Fruit fly (Drosophila melanogaster) whole organism, wandering third instar larva: Measurements from ENCODE around the gene CG43089.

Experiments
- CG32264 ChIP-seq: fragments of 200-800 bp; sonication (Bioruptor generic); optimal IDR thresholded peaks from 2 replicates; lab custom pipeline; 2016; ENCODE audit warnings: missing biosample characterization, missing genetic modification characterization
- CG9705 ChIP-seq: fragments of 200-800 bp; sonication (Bioruptor generic); optimal IDR thresholded peaks from 2 replicates; lab custom pipeline; 2018; ENCODE audit warnings: missing biosample characterization, mild to moderate bottlenecking, missing genetic modification characterization
- Dif ChIP-seq: fragments of 200-275, 200-300 bp; sonication (Bioruptor generic); optimal IDR thresholded peaks from 2 replicates; lab custom pipeline; 2018; ENCODE audit warnings: missing biosample characterization, missing genetic modification characterization; ENCODE audit not compliant: partially characterized antibody
- GATAd ChIP-seq: sonication (Bioruptor generic); optimal IDR thresholded peaks from 2 replicates; lab custom pipeline; 2016; ENCODE audit warnings: missing biosample characterization, missing genetic modification characterization
- Hnf4 ChIP-seq: fragments of 200-800 bp; sonication (Bioruptor generic); optimal IDR thresholded peaks from 2 replicates; lab custom pipeline; 2016; ENCODE audit warnings: missing biosample characterization, mild to moderate bottlenecking, missing genetic modification characterization
- Hr78 ChIP-seq: fragments of >200 bp; optimal IDR thresholded peaks from 2 replicates; lab custom pipeline; 2017; ENCODE audit warnings: missing biosample characterization, missing genetic modification characterization
- Hr83 ChIP-seq: fragments of 200-300 bp; sonication (Bioruptor generic); optimal IDR thresholded peaks from 2 replicates; lab custom pipeline; 2016; ENCODE audit warnings: missing biosample characterization, mild to moderate bottlenecking, missing genetic modification characterization, moderate library complexity; ENCODE audit not compliant: poor library complexity, severe bottlenecking
- Jra ChIP-seq: sonication (Bioruptor generic); optimal IDR thresholded peaks from 2 replicates; lab custom pipeline; 2016; ENCODE audit warnings: missing biosample characterization, missing genetic modification characterization
- Mio ChIP-seq: sonication (Bioruptor generic); optimal IDR thresholded peaks from 2 replicates; lab custom pipeline; 2016; ENCODE audit warnings: missing biosample characterization, missing genetic modification characterization
- Myc ChIP-seq: fragments of >200 bp; optimal IDR thresholded peaks from 2 replicates; lab custom pipeline; 2017
- N ChIP-seq: fragments of >200 bp; optimal IDR thresholded peaks from 2 replicates; lab custom pipeline; 2018; ENCODE audit warnings: missing biosample characterization, missing external identifiers, missing genetic modification characterization
- OdsH ChIP-seq: fragments of 200-800 bp; sonication (Bioruptor generic); optimal IDR thresholded peaks from 2 replicates; lab custom pipeline; 2016; ENCODE audit warnings: missing biosample characterization, mild to moderate bottlenecking, missing genetic modification characterization
- Rel ChIP-seq, 2 experiments: fragments of 200-800 bp; sonication (Bioruptor generic) in 1 of 2; optimal IDR thresholded peaks; 2 replicates in 1 of 2; 3 replicates in 1 of 2; lab custom pipeline; 2016 to 2019; ENCODE audit warnings: mild to moderate bottlenecking in 2 of 2, missing biosample characterization in 2 of 2, missing genetic modification characterization in 2 of 2, moderate library complexity in 1 of 2
- Sp1 ChIP-seq: fragments of 200-800 bp; sonication (Bioruptor generic); optimal IDR thresholded peaks from 3 replicates; lab custom pipeline; 2019; ENCODE audit warnings: missing biosample characterization, mild to moderate bottlenecking, missing genetic modification characterization, moderate library complexity
- Vsx2 ChIP-seq: fragments of 200-300, 225-300 bp; sonication (Bioruptor generic); optimal IDR thresholded peaks from 2 replicates; lab custom pipeline; 2018; ENCODE audit warnings: missing biosample characterization, missing genetic modification characterization; ENCODE audit not compliant: partially characterized antibody
- br ChIP-seq: fragments of 200-800 bp; sonication (Bioruptor generic); optimal IDR thresholded peaks from 2 replicates; lab custom pipeline; 2016; ENCODE audit warnings: missing biosample characterization, missing genetic modification characterization
- dl ChIP-seq, 2 experiments: fragments of 175-275, 200-275 bp in 1 of 2; fragments of 200-275 bp in 1 of 2; sonication (Bioruptor generic); optimal IDR thresholded peaks; lab custom pipeline; 2018; ENCODE audit warnings: mild to moderate bottlenecking in 2 of 2, missing biosample characterization in 2 of 2, missing genetic modification characterization in 2 of 2, moderate library complexity in 2 of 2; ENCODE audit not compliant: partially characterized antibody in 2 of 2, insufficient read depth in 1 of 2
- dmrt93B ChIP-seq: fragments of 200-800 bp; sonication (Bioruptor generic); optimal IDR thresholded peaks from 2 replicates; lab custom pipeline; 2018; ENCODE audit warnings: missing biosample characterization, mild to moderate bottlenecking, missing genetic modification characterization
- dsf ChIP-seq: sonication (Bioruptor generic); optimal IDR thresholded peaks from 2 replicates; lab custom pipeline; 2016; ENCODE audit warnings: missing biosample characterization, missing genetic modification characterization, borderline replicate concordance
- ey ChIP-seq: fragments of 200-800 bp; sonication (Bioruptor generic); optimal IDR thresholded peaks from 2 replicates; lab custom pipeline; 2016; ENCODE audit warnings: missing biosample characterization, missing genetic modification characterization
- foxo ChIP-seq, 2 experiments: fragments of 200-800 bp; sonication (Bioruptor generic); optimal IDR thresholded peaks; 2 replicates in 1 of 2; 3 replicates in 1 of 2; lab custom pipeline; 2016 to 2017; ENCODE audit warnings: missing biosample characterization in 2 of 2, missing genetic modification characterization in 2 of 2
- fru ChIP-seq: fragments of 200-800 bp; sonication (Bioruptor generic); optimal IDR thresholded peaks from 3 replicates; lab custom pipeline; 2016; ENCODE audit warnings: missing biosample characterization, mild to moderate bottlenecking, missing genetic modification characterization
- h ChIP-seq: fragments of 200-800 bp; sonication (Bioruptor generic); optimal IDR thresholded peaks from 3 replicates; lab custom pipeline; 2016; ENCODE audit warnings: missing biosample characterization, mild to moderate bottlenecking, missing genetic modification characterization
- jim ChIP-seq: fragments of 175-275, 200-325 bp; sonication (Bioruptor generic); optimal IDR thresholded peaks from 2 replicates; lab custom pipeline; 2016; ENCODE audit warnings: missing biosample characterization, mild to moderate bottlenecking, missing genetic modification characterization
- lola ChIP-seq: fragments of >200 bp; optimal IDR thresholded peaks from 2 replicates; lab custom pipeline; 2017; ENCODE audit warnings: missing biosample characterization, missing genetic modification characterization
- pan ChIP-seq: fragments of >200 bp; optimal IDR thresholded peaks from 2 replicates; lab custom pipeline; 2017
- psq ChIP-seq: fragments of 200-800 bp; sonication (Bioruptor generic); optimal IDR thresholded peaks from 3 replicates; lab custom pipeline; 2017; ENCODE audit warnings: missing biosample characterization, mild to moderate bottlenecking, missing genetic modification characterization, moderate library complexity
- rgr ChIP-seq: fragments of 200-800 bp; sonication (Bioruptor generic); optimal IDR thresholded peaks from 3 replicates; lab custom pipeline; 2016; ENCODE audit warnings: missing biosample characterization, mild to moderate bottlenecking, missing genetic modification characterization
- sage ChIP-seq: fragments of 200-800 bp; sonication (Bioruptor generic); optimal IDR thresholded peaks from 2 replicates; lab custom pipeline; 2016; ENCODE audit warnings: missing biosample characterization, mild to moderate bottlenecking, missing genetic modification characterization
- sv ChIP-seq: fragments of 200-800 bp; sonication (Bioruptor generic); optimal IDR thresholded peaks from 3 replicates; lab custom pipeline; 2016; ENCODE audit warnings: missing biosample characterization, missing genetic modification characterization
- tai ChIP-seq: sonication (Bioruptor generic); optimal IDR thresholded peaks from 2 replicates; lab custom pipeline; 2016; ENCODE audit warnings: missing biosample characterization, missing genetic modification characterization
- usp ChIP-seq: fragments of >200 bp; optimal IDR thresholded peaks from 2 replicates; lab custom pipeline; 2017; ENCODE audit warnings: missing biosample characterization, missing genetic modification characterization

The CG43089 gene

DNA sequence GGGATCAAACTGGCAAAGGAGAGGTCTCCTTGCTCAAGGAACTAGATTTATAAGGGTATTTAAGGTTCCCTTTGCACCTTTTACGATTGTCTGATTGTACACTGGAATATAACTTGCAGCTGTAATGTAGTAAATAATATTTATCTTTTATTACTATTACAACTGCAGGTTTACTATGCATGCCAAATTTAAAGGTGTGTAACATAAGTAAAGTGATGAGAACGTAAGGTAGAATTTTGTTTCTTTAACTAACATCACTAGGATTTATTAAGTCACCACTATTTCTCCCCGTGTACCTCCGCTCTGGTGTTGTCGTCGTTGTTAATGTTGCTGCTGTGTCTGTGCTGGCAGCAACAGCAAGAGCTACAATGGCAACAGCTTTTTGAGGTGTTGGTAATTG is 46.2 kb upstream of the CG43089 start:
- TF ChIP-seq Vsx2: no peak

DNA sequence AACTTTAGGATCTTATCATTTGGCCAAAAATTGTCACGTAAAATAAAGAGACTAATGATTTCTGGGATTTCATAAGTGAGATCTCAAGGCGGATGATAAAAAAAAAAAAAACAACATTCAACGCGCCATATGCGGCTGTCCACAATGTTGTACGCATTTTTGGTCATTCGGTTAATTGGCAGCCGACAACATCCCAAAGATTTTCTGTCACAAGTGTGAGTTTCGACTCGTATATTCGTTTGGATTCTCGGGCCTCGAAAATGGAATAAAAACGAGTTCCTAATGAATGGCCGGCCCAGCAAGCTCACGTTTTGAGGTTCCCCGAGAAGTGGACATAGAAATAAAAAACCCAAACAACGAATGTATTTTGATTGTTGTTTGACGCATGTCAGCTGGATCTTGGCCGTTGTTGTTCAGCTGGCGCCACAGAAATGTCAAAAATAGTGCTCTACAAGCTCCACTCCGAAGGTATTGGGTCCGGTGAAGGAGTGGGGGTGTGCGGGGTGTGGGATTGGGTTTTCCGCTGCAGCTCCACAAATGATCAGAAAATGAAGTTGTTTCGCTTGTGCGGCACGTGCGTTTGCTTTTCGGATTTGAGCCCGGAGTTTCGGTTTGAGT is 41.2 kb upstream of the CG43089 start:
- TF ChIP-seq tai (no peak), Rel (GFP tag; optimal IDR thresholded peaks at IDR 0.05; lab: Kevin White, UChicago) (no peak), Rel (tag; optimal IDR thresholded peaks at IDR 0.05; lab: Kevin White, UChicago) (no peak), lola (no peak), pan (lab: Kevin White, UChicago) (no peak)
- TF ChIP-seq, all 38 proteins: peak for 0

DNA sequence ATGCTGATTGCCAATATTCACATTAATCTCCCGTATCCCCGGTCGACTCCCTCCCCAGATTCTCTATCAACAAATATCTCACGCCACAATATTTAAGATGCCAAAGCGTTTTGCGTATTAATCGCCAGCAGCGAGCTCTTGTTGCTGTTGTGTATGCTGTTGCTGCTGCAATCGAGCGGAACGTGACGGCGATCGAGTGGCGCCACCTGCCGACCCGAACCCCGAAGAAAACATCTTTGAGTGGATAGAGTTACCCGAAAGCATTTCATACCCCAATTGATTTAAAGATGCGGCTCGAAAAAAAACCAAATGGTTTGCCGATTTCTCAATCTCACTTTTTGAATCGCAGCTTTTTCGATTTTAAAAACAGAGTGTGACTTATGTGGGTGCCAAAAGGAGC is 35.5 kb upstream of the CG43089 start:
- TF ChIP-seq dsf (GFP tag; lab: Kevin White, UChicago) (no peak), Myc (lab: Kevin White, UChicago) (no peak), N (GFP tag; lab: Kevin White, UChicago) (no peak), jim (GFP tag; lab: Kevin White, UChicago) (no peak), fru (GFP tag; lab: Kevin White, UChicago) (no peak), dl (GFP tag; optimal IDR thresholded peaks at IDR 0.05; lab: Kevin White, UChicago; ENCODE audit: insufficient read depth in 1 of 2, partially characterized antibody in 2 of 2) (no peak), br (GFP tag; lab: Kevin White, UChicago) (no peak)

DNA sequence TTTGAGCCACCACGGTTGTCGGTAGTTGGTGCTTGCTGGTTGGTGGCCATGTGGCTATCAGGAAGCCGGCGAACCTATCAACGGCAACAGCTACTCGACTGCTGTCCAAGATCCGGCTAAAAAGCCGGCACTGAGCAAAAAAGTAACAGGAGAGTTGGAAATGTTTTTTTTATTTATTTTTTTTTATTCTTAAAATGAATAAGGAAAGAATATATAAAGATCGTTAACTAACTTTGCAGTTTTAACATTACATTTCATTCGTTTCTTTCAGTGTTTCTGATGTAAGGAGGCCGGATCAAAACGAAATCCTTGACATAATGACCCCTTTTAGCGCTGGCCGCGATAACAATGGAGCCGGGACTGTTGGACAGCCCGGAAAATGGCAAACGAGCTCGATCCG is 29.8 kb upstream of the CG43089 start:
- no peak for TF ChIP-seq N (GFP tag; lab: Kevin White, UChicago)

DNA sequence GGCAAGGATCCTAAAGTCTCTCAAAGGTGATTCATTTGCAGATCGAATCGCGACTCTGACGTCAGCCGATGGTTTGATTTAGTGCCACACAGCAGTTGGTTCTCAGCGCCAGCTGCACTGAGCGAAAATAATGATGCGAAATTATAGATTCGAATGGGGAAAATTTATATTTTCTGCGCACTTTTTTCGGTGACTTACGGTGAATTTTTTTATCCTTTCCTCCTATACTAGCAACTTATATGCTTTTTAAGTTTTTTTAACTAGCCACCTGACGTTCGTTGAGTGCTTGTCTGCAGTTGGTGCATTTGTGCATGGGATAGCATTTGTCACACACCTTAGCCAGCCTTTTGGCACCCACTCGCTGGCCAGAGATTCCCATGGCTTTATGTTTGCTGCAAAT is 27.6 kb upstream of the CG43089 start:
- TF ChIP-seq br (GFP tag; lab: Kevin White, UChicago) (peak; percentile 7), Hr78 (GFP tag; lab: Kevin White, UChicago) (no peak), foxo (GFP tag; optimal IDR thresholded peaks at IDR 0.05; lab: Kevin White, UChicago) (peak in 1 of 2 experiments; percentile 21)
- TF ChIP-seq, all 38 proteins: peak for 2

DNA sequence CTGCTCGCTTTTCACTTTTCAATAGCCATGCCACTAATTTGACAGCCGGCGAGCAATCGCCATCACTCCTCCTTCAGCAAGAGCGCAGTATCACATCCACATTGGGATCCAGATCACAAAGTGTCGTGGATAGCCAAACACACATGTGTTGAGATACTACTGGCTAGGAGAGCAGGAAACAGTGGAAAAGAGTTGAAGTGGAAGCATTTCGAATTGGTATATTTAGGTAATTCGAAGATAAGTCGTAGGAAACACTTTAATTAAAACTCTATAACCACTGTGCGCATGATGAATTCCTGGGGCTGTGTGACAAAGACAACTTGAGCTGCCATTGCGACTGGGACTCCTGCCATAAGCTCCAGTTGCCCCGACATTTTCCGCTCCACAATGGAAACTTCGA is 23.7 kb upstream of the CG43089 start:
- TF ChIP-seq CG32264 (GFP tag; lab: Kevin White, UChicago) (no peak), Dif (GFP tag; lab: Kevin White, UChicago) (no peak), tai (no peak), Rel (GFP tag; optimal IDR thresholded peaks at IDR 0.05; lab: Kevin White, UChicago) (no peak), Rel (tag; optimal IDR thresholded peaks at IDR 0.05; lab: Kevin White, UChicago) (no peak), dsf (GFP tag; lab: Kevin White, UChicago) (no peak), Hr78 (GFP tag; lab: Kevin White, UChicago) (no peak), GATAd (no peak), OdsH (GFP tag; lab: Kevin White, UChicago) (no peak), h (GFP tag; lab: Kevin White, UChicago) (no peak), br (GFP tag; lab: Kevin White, UChicago) (no peak), Hnf4 (GFP tag; lab: Kevin White, UChicago) (no peak), Sp1 (GFP tag; lab: Kevin White, UChicago) (no peak), Myc (lab: Kevin White, UChicago) (no peak), CG9705 (no peak), usp (GFP tag; lab: Kevin White, UChicago) (no peak), sv (no peak), Jra (GFP tag; lab: Kevin White, UChicago) (no peak), pan (lab: Kevin White, UChicago) (no peak), lola (no peak)

DNA sequence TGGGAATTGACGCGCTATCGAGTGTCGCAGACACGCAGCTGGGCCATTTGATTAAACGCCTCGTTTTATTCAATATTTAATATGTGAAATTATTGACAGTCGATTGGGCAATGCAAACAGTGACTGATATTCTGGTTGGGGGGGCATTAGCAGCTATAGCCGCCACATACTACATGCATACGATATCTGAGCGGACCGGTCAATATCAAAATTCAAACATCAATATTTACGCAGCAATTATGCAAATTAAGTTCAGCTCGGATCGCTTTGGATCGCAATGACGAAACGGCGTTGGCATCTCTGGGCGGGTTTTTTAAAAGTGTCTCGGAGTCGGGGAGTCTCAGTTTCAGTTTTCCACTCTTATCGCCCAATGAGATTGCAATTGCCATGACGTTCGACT is 22.2 kb upstream of the CG43089 start:
- TF ChIP-seq Jra (GFP tag; lab: Kevin White, UChicago): no peak
- TF ChIP-seq Vsx2: no peak
- no peak for TF ChIP-seq CG32264 (GFP tag; lab: Kevin White, UChicago)
- peak; percentile 52 for TF ChIP-seq dmrt93B (GFP tag; lab: Kevin White, UChicago)
- TF ChIP-seq CG9705: peak; percentile 57
- no peak for TF ChIP-seq Myc (lab: Kevin White, UChicago)
- peak; percentile 44 for TF ChIP-seq Hr83 (GFP tag; lab: Kevin White, UChicago)
- TF ChIP-seq dsf (GFP tag; lab: Kevin White, UChicago): peak; percentile 8
- TF ChIP-seq Hnf4 (GFP tag; lab: Kevin White, UChicago): peak; percentile 28
- TF ChIP-seq br (GFP tag; lab: Kevin White, UChicago): peak; percentile 64
- TF ChIP-seq psq (GFP tag; lab: Kevin White, UChicago): peak; percentile 7
- TF ChIP-seq rgr (GFP tag; lab: Kevin White, UChicago): peak; percentile 55
- TF ChIP-seq Rel (GFP tag; optimal IDR thresholded peaks at IDR 0.05; lab: Kevin White, UChicago): no peak
- TF ChIP-seq Rel (tag; optimal IDR thresholded peaks at IDR 0.05; lab: Kevin White, UChicago): peak; percentile 21
- peak; percentile 13 for TF ChIP-seq h (GFP tag; lab: Kevin White, UChicago)
- peak; percentile 69 for TF ChIP-seq Sp1 (GFP tag; lab: Kevin White, UChicago)
- no peak for TF ChIP-seq GATAd
- peak; percentile 35 for TF ChIP-seq OdsH (GFP tag; lab: Kevin White, UChicago)
- peak; percentile 14 for TF ChIP-seq ey
- TF ChIP-seq foxo (GFP tag; optimal IDR thresholded peaks at IDR 0.05; lab: Kevin White, UChicago): peak in 1 of 2 experiments; percentile 43
- no peak for TF ChIP-seq lola
- TF ChIP-seq Mio (GFP tag; lab: Kevin White, UChicago): no peak
- no peak for TF ChIP-seq Hr78 (GFP tag; lab: Kevin White, UChicago)
- no peak for TF ChIP-seq sage (GFP tag; lab: Kevin White, UChicago)
- TF ChIP-seq jim (GFP tag; lab: Kevin White, UChicago): no peak
- peak; percentile 20 for TF ChIP-seq fru (GFP tag; lab: Kevin White, UChicago)
